Worm (Caenorhabditis elegans) whole organism, late embryonic: ENCODE measurements around the gene clec-240.

Source experiments
- C38D4.7 ChIP-seq: fragments of 200-800 bp; sonication (Bioruptor generic); optimal IDR thresholded peaks from 2 replicates; lab custom pipeline; 2018; ENCODE audit warnings: mild to moderate bottlenecking, missing genetic modification characterization, moderate library complexity, missing compliant biosample characterization
- ahr-1 ChIP-seq: sonication (generic microtip); optimal IDR thresholded peaks from 2 replicates; lab custom pipeline; 2016; ENCODE audit warnings: missing genetic modification characterization, missing compliant biosample characterization
- ama-1 ChIP-seq: fragments of 150-350 bp; optimal IDR thresholded peaks from 2 replicates; lab custom pipeline; 2014
- ceh-14 ChIP-seq: sonication (generic microtip); optimal IDR thresholded peaks from 2 replicates; lab custom pipeline; 2016; ENCODE audit warnings: missing genotype, missing genetic modification characterization, missing compliant biosample characterization
- ceh-18 ChIP-seq: sonication (generic microtip); optimal IDR thresholded peaks from 2 replicates; lab custom pipeline; 2016; ENCODE audit warnings: missing genetic modification characterization, missing compliant biosample characterization
- ceh-19 ChIP-seq: fragments of 200-800 bp; sonication (Bioruptor generic); optimal IDR thresholded peaks from 2 replicates; lab custom pipeline; 2018; ENCODE audit warnings: mild to moderate bottlenecking, missing genetic modification characterization, missing compliant biosample characterization
- ceh-22 ChIP-seq: sonication (generic microtip); optimal IDR thresholded peaks from 2 replicates; lab custom pipeline; 2017; ENCODE audit warnings: missing biosample characterization, missing genetic modification characterization
- ceh-24 ChIP-seq: sonication (generic microtip); optimal IDR thresholded peaks from 2 replicates; lab custom pipeline; 2016; ENCODE audit warnings: mild to moderate bottlenecking, missing genetic modification characterization, missing compliant biosample characterization
- ceh-30 ChIP-seq: fragments of 150-350 bp; optimal IDR thresholded peaks from 2 replicates; lab custom pipeline; 2014; ENCODE audit warnings: missing biosample characterization, missing genetic modification characterization
- ceh-34 ChIP-seq: sonication (generic microtip); optimal IDR thresholded peaks from 2 replicates; lab custom pipeline; 2016; ENCODE audit warnings: mild to moderate bottlenecking, missing genetic modification characterization, missing compliant biosample characterization
- ceh-45 ChIP-seq: fragments of 200-800 bp; sonication (Bioruptor generic); IDR thresholded peaks from 2 replicates; pipeline ENCODE4 v1.3.6; 2022; ENCODE audit warnings: missing genetic modification reagents, missing genetic modification characterization, missing compliant biosample characterization
- ceh-48 ChIP-seq: sonication (generic microtip); optimal IDR thresholded peaks from 2 replicates; lab custom pipeline; 2016; ENCODE audit warnings: missing genetic modification characterization, inconsistent platforms, missing compliant biosample characterization
- ceh-6 ChIP-seq: fragments of 200-800 bp; sonication (Bioruptor generic); optimal IDR thresholded peaks from 2 replicates; lab custom pipeline; 2018; ENCODE audit warnings: mild to moderate bottlenecking, missing genetic modification characterization, missing compliant biosample characterization
- ceh-9 ChIP-seq: sonication (generic microtip); optimal IDR thresholded peaks from 2 replicates; lab custom pipeline; 2016; ENCODE audit warnings: mild to moderate bottlenecking, missing genetic modification characterization, inconsistent platforms, missing compliant biosample characterization
- che-1 ChIP-seq: sonication (generic microtip); optimal IDR thresholded peaks from 2 replicates; lab custom pipeline; 2016; ENCODE audit warnings: mild to moderate bottlenecking, missing genetic modification characterization, missing compliant biosample characterization
- dve-1 ChIP-seq: sonication (generic microtip); optimal IDR thresholded peaks from 2 replicates; lab custom pipeline; 2017; ENCODE audit warnings: antibody characterized with exemption, mild to moderate bottlenecking, missing genetic modification characterization, missing compliant biosample characterization
- elt-2 ChIP-seq: sonication (generic microtip); optimal IDR thresholded peaks from 2 replicates; lab custom pipeline; 2016; ENCODE audit warnings: missing genetic modification reagents, missing genetic modification characterization, missing compliant biosample characterization
- elt-4 ChIP-seq: sonication (generic microtip); optimal IDR thresholded peaks from 2 replicates; lab custom pipeline; 2016; ENCODE audit warnings: missing genetic modification characterization, missing compliant biosample characterization
- fax-1 ChIP-seq: sonication (generic microtip); optimal IDR thresholded peaks from 2 replicates; lab custom pipeline; 2016; ENCODE audit warnings: missing genotype, missing genetic modification characterization, missing compliant biosample characterization
- fkh-10 ChIP-seq: fragments of 150-350 bp; optimal IDR thresholded peaks from 2 replicates; lab custom pipeline; 2014; ENCODE audit warnings: missing biosample characterization, missing genetic modification reagents, missing genetic modification characterization
- fkh-6 ChIP-seq: sonication (generic microtip); optimal IDR thresholded peaks from 2 replicates; lab custom pipeline; 2016; ENCODE audit warnings: missing genetic modification characterization, missing compliant biosample characterization
- gmeb-2 ChIP-seq: sonication (generic microtip); optimal IDR thresholded peaks from 2 replicates; lab custom pipeline; 2016; ENCODE audit warnings: missing genetic modification characterization, inconsistent platforms, missing compliant biosample characterization
- hlh-30 ChIP-seq: sonication (generic microtip); optimal IDR thresholded peaks from 2 replicates; lab custom pipeline; 2017; ENCODE audit warnings: antibody characterized with exemption, missing genetic modification characterization, missing compliant biosample characterization; ENCODE audit not compliant: insufficient read depth
- hlh-6 ChIP-seq: sonication (generic microtip); optimal IDR thresholded peaks from 2 replicates; lab custom pipeline; 2016; ENCODE audit warnings: missing genotype, missing genetic modification characterization, missing compliant biosample characterization
- lin-11 ChIP-seq: fragments of 200-800 bp; sonication (Bioruptor generic); optimal IDR thresholded peaks from 2 replicates; lab custom pipeline; 2018; ENCODE audit warnings: mild to moderate bottlenecking, missing genetic modification characterization, missing compliant biosample characterization
- madf-2 ChIP-seq: sonication (generic microtip); optimal IDR thresholded peaks from 2 replicates; lab custom pipeline; 2017; ENCODE audit warnings: missing genetic modification characterization, missing compliant biosample characterization
- mec-3 ChIP-seq: sonication (generic microtip); optimal IDR thresholded peaks from 2 replicates; lab custom pipeline; 2016; ENCODE audit warnings: borderline replicate concordance, missing genetic modification characterization, missing compliant biosample characterization
- nhr-11 ChIP-seq: fragments of 150-350 bp; optimal IDR thresholded peaks from 2 replicates; lab custom pipeline; 2014; ENCODE audit warnings: missing biosample characterization, missing genetic modification characterization
- npax-4 ChIP-seq: sonication (generic microtip); optimal IDR thresholded peaks from 2 replicates; lab custom pipeline; 2016; ENCODE audit warnings: missing genetic modification characterization, missing compliant biosample characterization
- odd-2 ChIP-seq: sonication (generic microtip); optimal IDR thresholded peaks from 2 replicates; lab custom pipeline; 2017; ENCODE audit warnings: antibody characterized with exemption, mild to moderate bottlenecking, missing genetic modification characterization, missing compliant biosample characterization
- pag-3 ChIP-seq: sonication (generic microtip); optimal IDR thresholded peaks from 2 replicates; lab custom pipeline; 2016; ENCODE audit warnings: missing compliant biosample characterization, missing genetic modification characterization, borderline replicate concordance
- pat-9 ChIP-seq: fragments of 200-800 bp; sonication (Bioruptor generic); optimal IDR thresholded peaks from 2 replicates; lab custom pipeline; 2018; ENCODE audit warnings: mild to moderate bottlenecking, missing genetic modification characterization, moderate library complexity, missing compliant biosample characterization
- pax-1 ChIP-seq: fragments of 150-350 bp; optimal IDR thresholded peaks from 2 replicates; lab custom pipeline; 2014; ENCODE audit warnings: missing biosample characterization, missing genetic modification characterization
- pha-2 ChIP-seq: sonication (generic microtip); optimal IDR thresholded peaks from 2 replicates; lab custom pipeline; 2017; ENCODE audit warnings: mild to moderate bottlenecking, missing genetic modification characterization, missing compliant biosample characterization
- pha-4 ChIP-seq: fragments of 150-350 bp; optimal IDR thresholded peaks from 2 replicates; lab custom pipeline; 2018; ENCODE audit warnings: missing biosample characterization, missing genetic modification reagents, missing genetic modification characterization
- pqm-1 ChIP-seq: sonication (generic microtip); optimal IDR thresholded peaks from 2 replicates; lab custom pipeline; 2016; ENCODE audit warnings: missing genetic modification characterization, missing compliant biosample characterization
- pros-1 ChIP-seq: fragments of 150-350 bp; optimal IDR thresholded peaks from 2 replicates; lab custom pipeline; 2014; ENCODE audit warnings: missing biosample characterization, missing genetic modification reagents, missing genetic modification characterization
- ref-2 ChIP-seq: sonication (generic microtip); optimal IDR thresholded peaks from 2 replicates; lab custom pipeline; 2016; ENCODE audit warnings: missing genetic modification characterization, missing compliant biosample characterization
- rnt-1 ChIP-seq: sonication (generic microtip); optimal IDR thresholded peaks from 2 replicates; lab custom pipeline; 2016; ENCODE audit warnings: missing genetic modification characterization, missing compliant biosample characterization
- sdc-2 ChIP-seq: sonication (generic microtip); optimal IDR thresholded peaks from 2 replicates; lab custom pipeline; 2016; ENCODE audit warnings: missing genotype, missing genetic modification characterization, missing compliant biosample characterization
- sox-2 ChIP-seq: fragments of 200-800 bp; sonication (Bioruptor generic); IDR thresholded peaks from 2 replicates; pipeline ENCODE4 v1.3.6; 2022; ENCODE audit warnings: missing genetic modification reagents, missing genetic modification characterization, missing compliant biosample characterization
- sox-4 ChIP-seq: sonication (generic microtip); optimal IDR thresholded peaks from 2 replicates; lab custom pipeline; 2017; ENCODE audit warnings: mild to moderate bottlenecking, missing genetic modification characterization, inconsistent platforms, missing compliant biosample characterization
- syd-9 ChIP-seq: sonication (generic microtip); optimal IDR thresholded peaks from 2 replicates; lab custom pipeline; 2016; ENCODE audit warnings: mild to moderate bottlenecking, missing genetic modification characterization, moderate library complexity, missing compliant biosample characterization
- tbx-2 ChIP-seq: sonication (generic microtip); optimal IDR thresholded peaks from 2 replicates; lab custom pipeline; 2016; ENCODE audit warnings: missing genetic modification characterization, missing compliant biosample characterization
- tbx-7 ChIP-seq: sonication (generic microtip); optimal IDR thresholded peaks from 2 replicates; lab custom pipeline; 2016; ENCODE audit warnings: missing genotype, missing genetic modification characterization, missing compliant biosample characterization
- ttx-3 ChIP-seq: sonication (generic microtip); optimal IDR thresholded peaks from 2 replicates; lab custom pipeline; 2016; ENCODE audit warnings: missing genetic modification reagents, missing genetic modification characterization, missing compliant biosample characterization
- unc-3 ChIP-seq, 2 experiments: fragments of 200-800 bp in 1 of 2; sonication (Bioruptor generic) in 1 of 2; sonication (generic microtip) in 1 of 2; conservative IDR thresholded peaks in 1 of 2; optimal IDR thresholded peaks in 1 of 2; 2 replicates each; pipeline versions ENCODE4 v1.3.6 to Lab custom; 2016 to 2022; ENCODE audit warnings: missing compliant biosample characterization in 2 of 2, missing genetic modification characterization in 2 of 2, missing genetic modification reagents in 1 of 2
- unc-42 ChIP-seq: sonication (generic microtip); optimal IDR thresholded peaks from 2 replicates; lab custom pipeline; 2016; ENCODE audit warnings: missing genotype, missing genetic modification characterization, missing compliant biosample characterization
- unc-55 ChIP-seq: sonication (generic microtip); optimal IDR thresholded peaks from 2 replicates; lab custom pipeline; 2017; ENCODE audit warnings: missing biosample characterization, missing genetic modification reagents, missing genetic modification characterization
- zip-5 ChIP-seq: sonication (generic microtip); optimal IDR thresholded peaks from 2 replicates; lab custom pipeline; 2016; ENCODE audit warnings: missing genetic modification characterization, missing compliant biosample characterization

Gene clec-240

ce11 chrV:17009342-17010064 lies at the start of gene clec-240, which contains the start of gene clc-12:
Gene clec-240, plus strand, starts transcription at chrV:17010014.
Gene clc-12, minus strand, starts transcription at chrV:17009388.
- TF ChIP-seq ceh-9 (tag; lab: Kevin White, UChicago) = no peak
- no peak for TF ChIP-seq sox-2 (GFP tag; lab: Robert Waterston, UW)
- TF ChIP-seq fkh-10 = no peak
- TF ChIP-seq pag-3 (tag; lab: Kevin White, UChicago) = no peak
- TF ChIP-seq elt-2 (tag; lab: Kevin White, UChicago) = no peak
- no peak for TF ChIP-seq ttx-3 (tag; lab: Kevin White, UChicago)
- no peak for TF ChIP-seq unc-3 (GFP tag; conservative IDR thresholded peaks at IDR 0.05; lab: Robert Waterston, UW)
- no peak for TF ChIP-seq unc-3 (tag; optimal IDR thresholded peaks at IDR 0.05; lab: Kevin White, UChicago)
- no peak for TF ChIP-seq pax-1
- TF ChIP-seq ceh-48 = no peak
- TF ChIP-seq unc-42 = no peak

DNA sequence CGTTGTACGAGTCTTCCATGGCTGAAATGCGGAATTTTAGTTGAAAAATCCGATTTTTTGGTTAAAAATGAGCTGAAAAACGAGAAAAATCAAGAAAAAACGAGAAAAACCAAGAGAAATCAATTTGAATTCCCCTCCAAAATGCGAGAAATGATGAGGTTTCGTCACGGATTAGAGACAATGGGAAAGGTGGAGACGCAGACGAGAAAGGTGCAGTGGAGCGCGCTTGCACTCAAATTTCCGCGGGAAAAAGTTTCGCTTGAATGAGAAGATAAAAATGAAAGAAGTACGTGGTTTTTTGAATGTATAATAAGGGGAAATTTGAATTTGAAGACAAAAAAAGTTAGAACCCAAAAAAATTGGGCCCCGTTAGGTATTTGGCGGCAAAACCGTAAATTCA lies 44.2 kb upstream of the clec-240 start, which contains the start of gene efl-1:
TSS of gene efl-1 (minus strand) at position 21 of the 400 bp plus-strand sequence.
- TF ChIP-seq sox-2 (GFP tag; lab: Robert Waterston, UW) = no peak; the same call in 1 of the 2 replicates
- peak; percentile 52 for TF ChIP-seq tbx-2 (tag; lab: Kevin White, UChicago)
- no peak for TF ChIP-seq ceh-6 (GFP tag; lab: Kevin White, UChicago)
- peak; percentile 66 for TF ChIP-seq ref-2
- no peak for TF ChIP-seq sdc-2 (tag; lab: Kevin White, UChicago)
- no peak for TF ChIP-seq ceh-30 (tag; lab: Kevin White, UChicago)
- TF ChIP-seq ceh-45 (GFP tag; lab: Robert Waterston, UW) = no peak
- peak; percentile 98 for TF ChIP-seq unc-42
- no peak for TF ChIP-seq madf-2
- TF ChIP-seq ceh-22 = no peak
- TF ChIP-seq pha-4 (tag; lab: Kevin White, UChicago) = no peak
- no peak for TF ChIP-seq lin-11 (tag; lab: Kevin White, UChicago)
- peak; percentile 19 for TF ChIP-seq pqm-1 (tag; lab: Kevin White, UChicago)
- no peak for TF ChIP-seq pag-3 (tag; lab: Kevin White, UChicago)
- no peak for TF ChIP-seq elt-4 (tag; lab: Kevin White, UChicago)
- peak; percentile 78 for TF ChIP-seq rnt-1 (tag; lab: Kevin White, UChicago)
- peak; percentile 58 for TF ChIP-seq pros-1 (tag; lab: Kevin White, UChicago)
- no peak for TF ChIP-seq sox-4 (tag; lab: Kevin White, UChicago)
- TF ChIP-seq pha-2 (tag; lab: Kevin White, UChicago) = no peak
- TF ChIP-seq tbx-7 (tag; lab: Kevin White, UChicago) = no peak
- TF ChIP-seq pat-9 (tag; lab: Kevin White, UChicago) = no peak
- TF ChIP-seq ceh-24 (tag; lab: Kevin White, UChicago) = no peak
- TF ChIP-seq unc-55 = peak; percentile 88
- peak; percentile 57 for TF ChIP-seq dve-1
- TF ChIP-seq C38D4.7 (GFP tag; lab: Kevin White, UChicago) = no peak
- no peak for TF ChIP-seq hlh-6 (tag; lab: Kevin White, UChicago)
- no peak for TF ChIP-seq mec-3 (tag; lab: Kevin White, UChicago)
- no peak for TF ChIP-seq ceh-9 (tag; lab: Kevin White, UChicago)
- TF ChIP-seq nhr-11 (tag; lab: Kevin White, UChicago) = no peak
- TF ChIP-seq fax-1 (tag; lab: Kevin White, UChicago) = no peak
- TF ChIP-seq ceh-18 (tag; lab: Kevin White, UChicago) = peak; percentile 70
- no peak for TF ChIP-seq ahr-1
- TF ChIP-seq ama-1 (lab: Kevin White, UChicago) = no peak
- peak; percentile 8 for TF ChIP-seq hlh-30
- TF ChIP-seq npax-4 (tag; lab: Kevin White, UChicago) = no peak
- no peak for TF ChIP-seq syd-9
- TF ChIP-seq gmeb-2 (tag; lab: Kevin White, UChicago) = no peak
- TF ChIP-seq odd-2 (tag; lab: Kevin White, UChicago) = no peak
- no peak for TF ChIP-seq zip-5 (tag; lab: Kevin White, UChicago)
- TF ChIP-seq che-1 (tag; lab: Kevin White, UChicago) = no peak
- no peak for TF ChIP-seq fkh-6 (tag; lab: Kevin White, UChicago)
- peak; percentile 34 for TF ChIP-seq ceh-19 (GFP tag; lab: Kevin White, UChicago)
- peak; percentile 77 for TF ChIP-seq ceh-14 (tag; lab: Kevin White, UChicago)
- peak; percentile 56 for TF ChIP-seq ceh-34 (tag; lab: Kevin White, UChicago)
